Fruit fly (Drosophila melanogaster): Measurements from ENCODE around the gene tup.

DNA sequence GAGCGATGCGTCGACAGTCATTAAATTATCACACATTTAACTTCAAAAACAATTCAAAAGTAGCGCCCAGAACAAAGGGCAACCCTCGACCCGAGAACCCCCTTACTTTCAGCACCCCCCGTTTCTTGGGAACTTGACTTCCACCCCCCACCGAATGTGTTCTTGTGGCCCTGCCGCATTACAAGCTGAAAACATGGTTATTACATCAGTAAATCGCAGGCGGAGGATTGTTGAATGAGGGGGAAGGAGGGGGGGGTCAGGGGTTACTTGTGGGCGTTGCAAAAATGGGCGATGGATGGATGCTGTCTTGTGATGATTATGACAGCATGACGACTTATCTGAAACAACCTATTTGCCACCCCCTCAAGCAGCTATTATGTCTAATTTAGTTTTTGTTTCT lies 65.9 kb downstream of the tup start:
- TF ChIP-seq Sin3A (optimal IDR thresholded peaks at IDR 0.05), result no peak
- no peak for TF ChIP-seq ttk (optimal IDR thresholded peaks at IDR 0.05)
- no peak for TF ChIP-seq Myc (optimal IDR thresholded peaks at IDR 0.05)
- no peak for TF ChIP-seq psq (optimal IDR thresholded peaks at IDR 0.05)
- no peak for TF ChIP-seq h (optimal IDR thresholded peaks at IDR 0.05)
